Worm (Caenorhabditis elegans) whole organism, L1 larva: ENCODE results near the gene C16C8.18.

Experiments
- aha-1 ChIP-seq: fragments of 150-350 bp; optimal IDR thresholded peaks from 2 replicates; lab custom pipeline; 2014; ENCODE audit warnings: missing biosample characterization, missing genetic modification characterization
- aly-2 ChIP-seq: fragments of 150-350 bp; optimal IDR thresholded peaks from 2 replicates; lab custom pipeline; 2014; ENCODE audit warnings: missing biosample characterization, missing genetic modification characterization
- ceh-63 ChIP-seq: fragments of 200-800 bp; sonication (Bioruptor generic); optimal IDR thresholded peaks from 2 replicates; lab custom pipeline; 2018; ENCODE audit warnings: mild to moderate bottlenecking, missing genetic modification characterization, missing compliant biosample characterization
- egl-27 ChIP-seq, 2 experiments: fragments of 150-350 bp in 1 of 2; sonication (generic microtip); optimal IDR thresholded peaks; 3 replicates each; lab custom pipeline; 2017 to 2018; ENCODE audit warnings: missing biosample characterization in 2 of 2, missing genetic modification characterization in 2 of 2, missing genetic modification reagents in 2 of 2
- fos-1 ChIP-seq: fragments of 150-350 bp; optimal IDR thresholded peaks from 2 replicates; lab custom pipeline; 2014; ENCODE audit warnings: missing biosample characterization, missing genetic modification characterization
- mdl-1 ChIP-seq, 2 experiments: fragments of 150-350 bp; optimal IDR thresholded peaks; 2 replicates each; lab custom pipeline; 2014 to 2017; ENCODE audit warnings: missing biosample characterization in 2 of 2, missing genetic modification characterization in 2 of 2, inconsistent platforms in 1 of 2
- nhr-11 ChIP-seq: fragments of 150-350 bp; optimal IDR thresholded peaks from 2 replicates; lab custom pipeline; 2014; ENCODE audit warnings: missing biosample characterization, missing genetic modification characterization
- nhr-237 ChIP-seq: fragments of 150-350 bp; optimal IDR thresholded peaks from 2 replicates; lab custom pipeline; 2014; ENCODE audit warnings: missing biosample characterization, missing genetic modification characterization
- nhr-47 ChIP-seq: sonication (generic microtip); optimal IDR thresholded peaks from 2 replicates; lab custom pipeline; 2016; ENCODE audit warnings: mild to moderate bottlenecking, missing genetic modification characterization, moderate library complexity, missing compliant biosample characterization
- nhr-77 ChIP-seq: fragments of 150-350 bp; optimal IDR thresholded peaks from 2 replicates; lab custom pipeline; 2014; ENCODE audit warnings: missing biosample characterization, missing genetic modification characterization
- pag-3 ChIP-seq: sonication (generic microtip); optimal IDR thresholded peaks from 2 replicates; lab custom pipeline; 2017; ENCODE audit warnings: missing genetic modification characterization, mild to moderate bottlenecking, missing compliant biosample characterization, antibody characterized with exemption, borderline replicate concordance; ENCODE audit not compliant: insufficient read depth
- skn-1 ChIP-seq: fragments of 150-350 bp; optimal IDR thresholded peaks from 2 replicates; lab custom pipeline; 2014; ENCODE audit warnings: missing biosample characterization, missing genetic modification characterization

DNA sequence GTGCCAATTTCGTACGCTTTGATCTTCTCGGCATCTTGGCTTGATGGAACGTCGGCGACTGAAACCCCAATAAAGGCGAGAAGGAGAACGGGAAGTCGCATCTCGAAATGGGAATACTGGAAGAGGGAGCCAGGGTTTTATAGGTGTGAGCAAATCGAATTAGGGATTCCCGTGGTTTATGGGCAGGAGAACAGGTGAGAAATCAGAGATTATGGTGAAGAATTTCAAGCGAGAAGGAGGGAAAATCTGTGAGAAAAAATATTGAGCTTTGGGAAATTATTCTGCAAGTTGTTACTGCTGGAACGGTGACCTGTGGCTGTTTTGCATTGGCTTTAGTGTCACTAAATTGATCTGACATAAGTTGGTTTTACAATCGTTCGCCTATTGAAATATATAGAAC is 42.1 kb downstream of the C16C8.18 start, which contains the start of gene Y49F6B.13:
- no peak for TF ChIP-seq skn-1 (tag; lab: Kevin White, UChicago)
- TF ChIP-seq egl-27 (tag; optimal IDR thresholded peaks at IDR 0.05; lab: Kevin White, UChicago): no peak
- no peak for TF ChIP-seq nhr-237 (tag; lab: Kevin White, UChicago)
- TF ChIP-seq fos-1 (tag; lab: Kevin White, UChicago): no peak
- no peak for TF ChIP-seq mdl-1 (tag; optimal IDR thresholded peaks at IDR 0.05; lab: Kevin White, UChicago)
- no peak for TF ChIP-seq aha-1 (tag; lab: Kevin White, UChicago)
- no peak for TF ChIP-seq aly-2 (tag; lab: Kevin White, UChicago)
- no peak for TF ChIP-seq ceh-63
- TF ChIP-seq nhr-47: no peak
- TF ChIP-seq nhr-77 (tag; lab: Kevin White, UChicago): no peak
- no peak for TF ChIP-seq pag-3 (tag; lab: Kevin White, UChicago)
- TF ChIP-seq nhr-11 (tag; lab: Kevin White, UChicago): no peak
